Worm (Caenorhabditis elegans): ENCODE measurements around the gene npr-39.

Gene npr-39

ce11 chrV:10043234-10043796 lies 23.6 kb upstream of the npr-39 start, which contains the start of gene T06E8.8 (continued):
- TF ChIP-seq egl-27 (tag; optimal IDR thresholded peaks at IDR 0.05): no peak
- TF ChIP-seq nhr-48 (tag; optimal IDR thresholded peaks at IDR 0.05): peak; percentile 63
- no peak for TF ChIP-seq dmd-9 (GFP tag; IDR thresholded peaks at IDR 0.05)
- peak; percentile 39 for TF ChIP-seq rbr-2 (tag; optimal IDR thresholded peaks at IDR 0.05)
- TF ChIP-seq pha-4 (GFP tag; IDR thresholded peaks at IDR 0.05): peak; percentile 41
- no peak for TF ChIP-seq pha-4 (tag; optimal IDR thresholded peaks at IDR 0.05)
- no peak for TF ChIP-seq nhr-10 (tag; optimal IDR thresholded peaks at IDR 0.05)
- 0 out of 2 replicates have a peak, but pooled peaks have one; percentile 8 for TF ChIP-seq egl-43 (GFP tag; IDR thresholded peaks at IDR 0.05)
- 0 out of 2 replicates have a peak, but pooled peaks have one; percentile 11 for TF ChIP-seq set-16 (GFP tag; IDR thresholded peaks at IDR 0.05)
- peak; percentile 59 for TF ChIP-seq mxl-3 (GFP tag; optimal IDR thresholded peaks at IDR 0.05)
- peak; percentile 3 for TF ChIP-seq T20F7.1 (GFP tag; optimal IDR thresholded peaks at IDR 0.05)
- TF ChIP-seq hlh-30 (tag; optimal IDR thresholded peaks at IDR 0.05; ENCODE audit: insufficient read depth): peak; percentile 93
- peak; percentile 51 for TF ChIP-seq mes-2 (tag; optimal IDR thresholded peaks at IDR 0.05; ENCODE audit: poor library complexity, severe bottlenecking)
- peak; percentile 3 for TF ChIP-seq gei-8 (GFP tag; optimal IDR thresholded peaks at IDR 0.05)
- no peak for TF ChIP-seq lin-13 (GFP tag; optimal IDR thresholded peaks at IDR 0.05)
- no peak for TF ChIP-seq mxl-2 (GFP tag; conservative IDR thresholded peaks at IDR 0.05)
- peak; percentile 61; the same call in 1 of the 2 replicates for TF ChIP-seq tra-1 (GFP tag; IDR thresholded peaks at IDR 0.05)
- no peak for TF ChIP-seq unc-130 (GFP tag; optimal IDR thresholded peaks at IDR 0.05)

- peak; percentile 29 for TF ChIP-seq aha-1 (tag)
- TF ChIP-seq skn-1 (tag; optimal IDR thresholded peaks at IDR 0.05): no peak
- no peak for TF ChIP-seq hlh-11 (tag; optimal IDR thresholded peaks at IDR 0.05)
- no peak for TF ChIP-seq lin-1 (GFP tag; IDR thresholded peaks at IDR 0.05)
These were observed 22.1 kb upstream of the npr-39 start for ce11 chrV:10044735-10045134.

ce11 chrV:10046503-10046902 lies 20.4 kb upstream of the npr-39 start:
- TF ChIP-seq egl-43 (GFP tag; IDR thresholded peaks at IDR 0.05): no peak
- peak; percentile 16 for TF ChIP-seq nhr-28 (tag; optimal IDR thresholded peaks at IDR 0.05)
- TF ChIP-seq dmd-8 (GFP tag; IDR thresholded peaks at IDR 0.05): 0 out of 2 replicates have a peak, but pooled peaks have one; percentile 25
- peak; percentile 43 for TF ChIP-seq nhr-25 (tag; optimal IDR thresholded peaks at IDR 0.05; ENCODE audit: borderline replicate concordance, insufficient read depth)
- TF ChIP-seq T26A8.4 (GFP tag; IDR thresholded peaks at IDR 0.05): 0 out of 2 replicates have a peak, but pooled peaks have one; percentile 19
- peak; percentile 22 for TF ChIP-seq mep-1 (tag; optimal IDR thresholded peaks at IDR 0.05)
- TF ChIP-seq ama-1 (optimal IDR thresholded peaks at IDR 0.05): peak; percentile 56
- peak; percentile 2 for TF ChIP-seq nhr-11 (tag; optimal IDR thresholded peaks at IDR 0.05)
- TF ChIP-seq fos-1 (tag; optimal IDR thresholded peaks at IDR 0.05): no peak
- TF ChIP-seq lin-39 (tag; optimal IDR thresholded peaks at IDR 0.05): no peak
- TF ChIP-seq hlh-30 (tag; optimal IDR thresholded peaks at IDR 0.05; ENCODE audit: insufficient read depth): peak; percentile 7
- TF ChIP-seq aha-1 (tag): peak; percentile 86
- no peak for TF ChIP-seq vab-7 (GFP tag; IDR thresholded peaks at IDR 0.05)
- peak in 1 of 2 experiments; percentile 74 for TF ChIP-seq unc-62 (GFP tag; optimal IDR thresholded peaks at IDR 0.05 in 1 of 2)
- TF ChIP-seq unc-62 (tag; optimal IDR thresholded peaks at IDR 0.05): no peak
- no peak for TF ChIP-seq lir-3 (tag; optimal IDR thresholded peaks at IDR 0.05)

- TF ChIP-seq skn-1 (tag; optimal IDR thresholded peaks at IDR 0.05) (no peak), lin-1 (GFP tag; IDR thresholded peaks at IDR 0.05) (no peak), egl-43 (GFP tag; IDR thresholded peaks at IDR 0.05) (peak; percentile 22; the same call in 1 of the 2 replicates), ztf-7 (tag; optimal IDR thresholded peaks at IDR 0.05) (no peak), Y105C5A.15 (GFP tag; IDR thresholded peaks at IDR 0.05) (no peak)
These were observed 19.7 kb upstream of the npr-39 start for ce11 chrV:10047189-10047588.

All from whole organism, L4 larva.